Worm (Caenorhabditis elegans) whole organism, L4 larva: ENCODE data around the gene pept-1.

Source experiments
- aly-2 ChIP-seq: sonication (generic microtip); optimal IDR thresholded peaks from 2 replicates; lab custom pipeline; 2018; ENCODE audit warnings: missing biosample characterization, missing genetic modification characterization
- ceh-28 ChIP-seq: fragments of 150-350 bp; optimal IDR thresholded peaks from 2 replicates; lab custom pipeline; 2014; ENCODE audit warnings: missing biosample characterization, missing genetic modification reagents, missing genetic modification characterization
- egl-27 ChIP-seq: sonication (generic microtip); optimal IDR thresholded peaks from 3 replicates; lab custom pipeline; 2017; ENCODE audit warnings: missing biosample characterization, missing genetic modification reagents, missing genetic modification characterization
- fos-1 ChIP-seq: fragments of 150-350 bp; optimal IDR thresholded peaks from 2 replicates; lab custom pipeline; 2014; ENCODE audit warnings: missing biosample characterization, missing genetic modification characterization
- jun-1 ChIP-seq: fragments of 150-350 bp; optimal IDR thresholded peaks from 2 replicates; lab custom pipeline; 2014; ENCODE audit warnings: missing biosample characterization, missing genetic modification reagents, missing genetic modification characterization
- lin-15B ChIP-seq: fragments of 150-350 bp; sonication (generic microtip); optimal IDR thresholded peaks from 3 replicates; lab custom pipeline; 2014; ENCODE audit warnings: missing biosample characterization, missing genetic modification characterization
- mdl-1 ChIP-seq, 2 experiments: fragments of 150-350 bp in 1 of 2; sonication (generic microtip) in 1 of 2; optimal IDR thresholded peaks; 2 replicates each; lab custom pipeline; 2014 to 2017; ENCODE audit warnings: missing biosample characterization in 2 of 2, missing genetic modification characterization in 2 of 2
- mes-2 ChIP-seq: sonication (generic microtip); optimal IDR thresholded peaks from 2 replicates; lab custom pipeline; 2016; ENCODE audit warnings: missing genotype, mild to moderate bottlenecking, missing genetic modification characterization, missing compliant biosample characterization; ENCODE audit not compliant: poor library complexity, severe bottlenecking
- nhr-48 ChIP-seq: sonication (generic microtip); optimal IDR thresholded peaks from 2 replicates; lab custom pipeline; 2016; ENCODE audit warnings: mild to moderate bottlenecking, missing genetic modification characterization, missing compliant biosample characterization
- pha-4 ChIP-seq, 2 experiments: fragments of 150-350 bp in 1 of 2; fragments of 200-800 bp in 1 of 2; sonication (Bioruptor generic) in 1 of 2; IDR thresholded peaks in 1 of 2; optimal IDR thresholded peaks in 1 of 2; 2 replicates each; pipeline versions ENCODE4 v1.3.6 to Lab custom; 2014 to 2022; ENCODE audit warnings: missing genetic modification characterization in 2 of 2, missing genetic modification reagents in 2 of 2, missing biosample characterization in 1 of 2, missing compliant biosample characterization in 1 of 2
- skn-1 ChIP-seq: fragments of 150-350 bp; optimal IDR thresholded peaks from 2 replicates; lab custom pipeline; 2014; ENCODE audit warnings: missing biosample characterization, missing genetic modification characterization
- snpc-4 ChIP-seq: fragments of 150-350 bp; optimal IDR thresholded peaks from 2 replicates; lab custom pipeline; 2014; ENCODE audit warnings: missing biosample characterization, missing genetic modification characterization

DNA sequence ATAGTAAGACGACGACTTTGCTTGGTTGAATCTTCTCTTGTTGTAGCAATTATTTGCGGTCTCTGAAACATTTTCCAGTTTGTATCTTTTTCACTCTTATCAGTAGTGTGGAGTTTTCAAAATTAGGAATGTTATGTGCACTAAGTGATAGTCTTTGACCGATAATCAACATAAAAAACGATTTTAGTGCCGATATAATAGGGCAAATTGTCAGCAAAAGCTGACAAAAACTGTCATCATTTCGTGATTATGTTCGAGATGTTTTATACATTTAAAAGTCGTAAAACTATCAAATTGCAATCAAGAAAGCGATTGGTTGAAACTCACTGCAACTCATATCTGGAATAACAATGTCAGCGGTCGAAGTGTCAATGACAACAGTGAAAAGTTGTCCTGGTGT lies 11.4 kb upstream of the pept-1 start:
- TF ChIP-seq skn-1 (tag; lab: Kevin White, UChicago) (no peak), egl-27 (tag; lab: Kevin White, UChicago) (no peak), aly-2 (tag; lab: Kevin White, UChicago) (no peak), ceh-28 (tag; lab: Kevin White, UChicago) (no peak), fos-1 (tag; lab: Kevin White, UChicago) (no peak), mdl-1 (tag; optimal IDR thresholded peaks at IDR 0.05; lab: Kevin White, UChicago) (no peak), pha-4 (GFP tag; IDR thresholded peaks at IDR 0.05; lab: Robert Waterston, UW) (no peak), pha-4 (tag; optimal IDR thresholded peaks at IDR 0.05; lab: Kevin White, UChicago) (no peak), jun-1 (tag; lab: Kevin White, UChicago) (no peak), mes-2 (tag; lab: Kevin White, UChicago) (no peak), lin-15B (tag; lab: Kevin White, UChicago) (no peak), nhr-48 (tag; lab: Kevin White, UChicago) (no peak), snpc-4 (tag; lab: Kevin White, UChicago) (no peak)
